Worm (Caenorhabditis elegans) whole organism, L4 larva: Measurements from ENCODE around the gene F58A4.2.

Source experiments
- D1046.2 ChIP-seq: fragments of 200-800 bp; sonication (Bioruptor generic); IDR thresholded peaks from 2 replicates; pipeline ENCODE4 v1.3.6; 2022; ENCODE audit warnings: missing genetic modification characterization, missing compliant biosample characterization
- F10B5.3 ChIP-seq: sonication (generic microtip); optimal IDR thresholded peaks from 2 replicates; lab custom pipeline; 2016; ENCODE audit warnings: mild to moderate bottlenecking, missing genetic modification characterization, missing compliant biosample characterization
- R02D3.7 ChIP-seq: fragments of 150-350 bp; sonication (generic microtip); optimal IDR thresholded peaks from 3 replicates; lab custom pipeline; 2014; ENCODE audit warnings: missing biosample characterization, missing genetic modification characterization
- T26A8.4 ChIP-seq: fragments of 200-800 bp; sonication (Bioruptor generic); IDR thresholded peaks from 2 replicates; pipeline ENCODE4 v1.3.6; 2022; ENCODE audit warnings: missing genetic modification characterization, missing compliant biosample characterization
- Y5F2A.4 ChIP-seq: fragments of 200-800 bp; sonication (Bioruptor generic); optimal IDR thresholded peaks from 2 replicates; lab custom pipeline; 2018; ENCODE audit warnings: mild to moderate bottlenecking, missing genetic modification characterization, missing compliant biosample characterization
- Y75B8A.6 ChIP-seq: fragments of 200-800 bp; sonication (Bioruptor generic); IDR thresholded peaks from 2 replicates; pipeline ENCODE4 v1.3.6; 2022; ENCODE audit warnings: missing genetic modification reagents, missing genetic modification characterization, missing compliant biosample characterization
- arid-1 ChIP-seq: fragments of 200-800 bp; sonication (Bioruptor generic); conservative IDR thresholded peaks from 2 replicates; pipeline ENCODE4 v1.3.6; 2022; ENCODE audit warnings: missing genetic modification reagents, missing genetic modification characterization, missing compliant biosample characterization
- attf-4 ChIP-seq: sonication (generic microtip); optimal IDR thresholded peaks from 3 replicates; lab custom pipeline; 2017; ENCODE audit warnings: missing biosample characterization, missing genetic modification characterization
- ceh-82 ChIP-seq: sonication (generic microtip); optimal IDR thresholded peaks from 2 replicates; lab custom pipeline; 2017; ENCODE audit warnings: missing biosample characterization, missing genetic modification characterization
- ctbp-1 ChIP-seq: fragments of 200-800 bp; sonication (Bioruptor generic); IDR thresholded peaks from 2 replicates; pipeline ENCODE4 v1.3.6; 2022; ENCODE audit warnings: missing genetic modification reagents, missing genetic modification characterization, missing compliant biosample characterization
- daf-16 ChIP-seq, 3 experiments: sonication (generic microtip); optimal IDR thresholded peaks; 2 replicates each; lab custom pipeline; 2016 to 2017; ENCODE audit warnings: missing genetic modification characterization in 3 of 3, missing genetic modification reagents in 3 of 3, mild to moderate bottlenecking in 2 of 3, missing compliant biosample characterization in 2 of 3, missing biosample characterization in 1 of 3, moderate library complexity in 1 of 3
- dmd-8 ChIP-seq: fragments of 200-800 bp; sonication (Bioruptor generic); IDR thresholded peaks from 2 replicates; pipeline ENCODE4 v1.3.6; 2022; ENCODE audit warnings: missing genetic modification characterization, missing compliant biosample characterization
- dmd-9 ChIP-seq: fragments of 200-800 bp; sonication (Bioruptor generic); IDR thresholded peaks from 2 replicates; pipeline ENCODE4 v1.3.6; 2022; ENCODE audit warnings: missing genetic modification reagents, missing genetic modification characterization, missing compliant biosample characterization
- dpl-1 ChIP-seq: fragments of 150-350 bp; optimal IDR thresholded peaks from 2 replicates; lab custom pipeline; 2014; ENCODE audit warnings: missing biosample characterization, missing genetic modification reagents, missing genetic modification characterization
- duxl-1 ChIP-seq: sonication (generic microtip); optimal IDR thresholded peaks from 2 replicates; lab custom pipeline; 2016; ENCODE audit warnings: mild to moderate bottlenecking, missing genetic modification characterization, moderate library complexity, missing compliant biosample characterization; ENCODE audit not compliant: poor library complexity
- egl-43 ChIP-seq: fragments of 200-800 bp; sonication (Bioruptor generic); IDR thresholded peaks from 2 replicates; pipeline ENCODE4 v1.3.6; 2022; ENCODE audit warnings: missing genetic modification reagents, missing genetic modification characterization, missing compliant biosample characterization
- hlh-30 ChIP-seq: sonication (generic microtip); optimal IDR thresholded peaks from 2 replicates; lab custom pipeline; 2017; ENCODE audit warnings: antibody characterized with exemption, mild to moderate bottlenecking, missing genetic modification characterization, missing compliant biosample characterization; ENCODE audit not compliant: insufficient read depth
- lin-38 ChIP-seq: fragments of 200-800 bp; sonication (Bioruptor generic); IDR thresholded peaks from 2 replicates; pipeline ENCODE4 v1.3.6; 2022; ENCODE audit warnings: missing genetic modification reagents, missing genetic modification characterization, missing compliant biosample characterization
- lin-39 ChIP-seq: fragments of 150-350 bp; optimal IDR thresholded peaks from 2 replicates; lab custom pipeline; 2014; ENCODE audit warnings: missing biosample characterization, missing genetic modification reagents, missing genetic modification characterization
- lir-3 ChIP-seq: sonication (generic microtip); optimal IDR thresholded peaks from 2 replicates; lab custom pipeline; 2016; ENCODE audit warnings: mild to moderate bottlenecking, missing genetic modification characterization, missing compliant biosample characterization
- lsy-2 ChIP-seq, 2 experiments: fragments of 150-350 bp in 1 of 2; sonication (generic microtip) in 1 of 2; optimal IDR thresholded peaks; 2 replicates each; lab custom pipeline; 2014 to 2017; ENCODE audit warnings: missing biosample characterization in 2 of 2, missing genetic modification characterization in 2 of 2
- mes-2 ChIP-seq: sonication (generic microtip); optimal IDR thresholded peaks from 2 replicates; lab custom pipeline; 2016; ENCODE audit warnings: missing genotype, mild to moderate bottlenecking, missing genetic modification characterization, missing compliant biosample characterization; ENCODE audit not compliant: poor library complexity, severe bottlenecking
- nhr-10 ChIP-seq: fragments of 150-350 bp; optimal IDR thresholded peaks from 2 replicates; lab custom pipeline; 2014; ENCODE audit warnings: missing biosample characterization, missing genetic modification characterization
- nhr-237 ChIP-seq: sonication (generic microtip); optimal IDR thresholded peaks from 2 replicates; lab custom pipeline; 2017; ENCODE audit warnings: missing biosample characterization, missing genetic modification characterization
- nhr-28 ChIP-seq: fragments of 150-350 bp; optimal IDR thresholded peaks from 2 replicates; lab custom pipeline; 2014; ENCODE audit warnings: missing biosample characterization, missing genetic modification characterization
- nhr-41 ChIP-seq: fragments of 200-800 bp; sonication (Bioruptor generic); IDR thresholded peaks from 2 replicates; pipeline ENCODE4 v1.3.6; 2022; ENCODE audit warnings: missing genetic modification reagents, missing genetic modification characterization, missing compliant biosample characterization
- nhr-48 ChIP-seq: sonication (generic microtip); optimal IDR thresholded peaks from 2 replicates; lab custom pipeline; 2016; ENCODE audit warnings: mild to moderate bottlenecking, missing genetic modification characterization, missing compliant biosample characterization
- pha-4 ChIP-seq, 2 experiments: fragments of 150-350 bp in 1 of 2; fragments of 200-800 bp in 1 of 2; sonication (Bioruptor generic) in 1 of 2; IDR thresholded peaks in 1 of 2; optimal IDR thresholded peaks in 1 of 2; 2 replicates each; pipeline versions ENCODE4 v1.3.6 to Lab custom; 2014 to 2022; ENCODE audit warnings: missing genetic modification characterization in 2 of 2, missing genetic modification reagents in 2 of 2, missing biosample characterization in 1 of 2, missing compliant biosample characterization in 1 of 2
- snpc-4 ChIP-seq: fragments of 150-350 bp; optimal IDR thresholded peaks from 2 replicates; lab custom pipeline; 2014; ENCODE audit warnings: missing biosample characterization, missing genetic modification characterization
- spr-1 ChIP-seq: sonication (generic microtip); optimal IDR thresholded peaks from 2 replicates; lab custom pipeline; 2016; ENCODE audit warnings: mild to moderate bottlenecking, missing genetic modification characterization, missing compliant biosample characterization
- unc-62 ChIP-seq, 3 experiments: fragments of 150-350 bp in 1 of 3; sonication (generic microtip); optimal IDR thresholded peaks in 2 of 3; peaks in 1 of 3; 1 replicate in 1 of 3; 2 replicates in 2 of 3; lab custom pipeline; 2014 to 2017; ENCODE audit warnings: missing biosample characterization in 3 of 3, missing genetic modification characterization in 3 of 3, missing genetic modification reagents in 3 of 3, missing genotype in 1 of 3
- vab-7 ChIP-seq: fragments of 200-800 bp; sonication (Bioruptor generic); IDR thresholded peaks from 2 replicates; pipeline ENCODE4 v1.3.6; 2022; ENCODE audit warnings: missing genetic modification reagents, missing genetic modification characterization, missing compliant biosample characterization
- zag-1 ChIP-seq: fragments of 150-350 bp; optimal IDR thresholded peaks from 2 replicates; lab custom pipeline; 2014; ENCODE audit warnings: missing biosample characterization, missing genetic modification characterization
- zfp-3 ChIP-seq: fragments of 200-800 bp; sonication (Bioruptor generic); conservative IDR thresholded peaks from 2 replicates; pipeline ENCODE4 v1.3.6; 2022; ENCODE audit warnings: missing genetic modification reagents, missing genetic modification characterization, missing compliant biosample characterization
- zip-11 ChIP-seq: fragments of 200-800 bp; sonication (Bioruptor generic); IDR thresholded peaks from 2 replicates; pipeline ENCODE4 v1.3.6; 2022; ENCODE audit warnings: missing genetic modification characterization, missing compliant biosample characterization
- zip-2 ChIP-seq: fragments of 150-350 bp; optimal IDR thresholded peaks from 2 replicates; lab custom pipeline; 2014; ENCODE audit warnings: missing biosample characterization, missing genetic modification characterization
- ztf-11 ChIP-seq: fragments of 150-350 bp; optimal IDR thresholded peaks from 2 replicates; lab custom pipeline; 2014; ENCODE audit warnings: missing biosample characterization, missing genetic modification characterization

The F58A4.2 gene

ce11 chrIII:9580039-9580891 is 20.3 kb downstream of the F58A4.2 start, which contains the start of gene ced-7:
ced-7 (minus strand) TSS chrIII:9580089.
- TF ChIP-seq hlh-30 (tag; lab: Kevin White, UChicago) (peak; percentile 87), unc-62 (GFP tag; optimal IDR thresholded peaks at IDR 0.05 in 1 of 2; lab: Kevin White, UChicago) (peak in 1 of 2 experiments; percentile 45), unc-62 (tag; optimal IDR thresholded peaks at IDR 0.05; lab: Kevin White, UChicago) (no peak), daf-16 (GFP tag; optimal IDR thresholded peaks at IDR 0.05; lab: Kevin White, UChicago) (no peak), daf-16 (tag; optimal IDR thresholded peaks at IDR 0.05; lab: Kevin White, UChicago) (peak; percentile 77), zip-2 (tag; lab: Kevin White, UChicago) (no peak), lsy-2 (tag; optimal IDR thresholded peaks at IDR 0.05; lab: Kevin White, UChicago) (peak in 1 of 2 experiments; percentile 28), lin-38 (GFP tag; lab: Robert Waterston, UW) (peak; percentile 49)

ce11 chrIII:9570869-9571268 is 29.7 kb downstream of the F58A4.2 start:
- TF ChIP-seq T26A8.4 (GFP tag; lab: Robert Waterston, UW) = peak; percentile 21; the same call in 1 of the 2 replicates
- TF ChIP-seq lin-38 (GFP tag; lab: Robert Waterston, UW) = peak; percentile 42; the same call in 1 of the 2 replicates
- TF ChIP-seq daf-16 (GFP tag; optimal IDR thresholded peaks at IDR 0.05; lab: Kevin White, UChicago) = no peak
- TF ChIP-seq daf-16 (tag; optimal IDR thresholded peaks at IDR 0.05; lab: Kevin White, UChicago) = no peak
- peak in 1 of 2 experiments; percentile 54 for TF ChIP-seq lsy-2 (tag; optimal IDR thresholded peaks at IDR 0.05; lab: Kevin White, UChicago)
- peak; percentile 13 for TF ChIP-seq mes-2
- peak; percentile 85 for TF ChIP-seq dpl-1 (GFP tag; lab: Kevin White, UChicago)

ce11 chrIII:9568451-9568850 is 32.1 kb downstream of the F58A4.2 start, which contains the start of gene C48B4.13:
C48B4.13 (plus strand) TSS chrIII:9568751.
- TF ChIP-seq D1046.2 (GFP tag; lab: Robert Waterston, UW) (no peak), dmd-9 (GFP tag; lab: Robert Waterston, UW) (no peak), spr-1 (tag; lab: Kevin White, UChicago) (no peak)

ce11 chrIII:9565973-9566372 is 34.6 kb downstream of the F58A4.2 start, which contains the start of gene C48B4.11:
C48B4.11 (minus strand) TSS chrIII:9566115.
- TF ChIP-seq ztf-11 (tag; lab: Kevin White, UChicago) (no peak), nhr-41 (GFP tag; lab: Robert Waterston, UW) (no peak), lin-39 (tag; lab: Kevin White, UChicago) (no peak), ceh-82 (tag; lab: Kevin White, UChicago) (no peak), zfp-3 (GFP tag; lab: Robert Waterston, UW) (no peak), duxl-1 (tag; lab: Kevin White, UChicago) (no peak), dmd-8 (no peak), Y5F2A.4 (GFP tag; lab: Kevin White, UChicago) (no peak), nhr-10 (tag; lab: Kevin White, UChicago) (no peak), egl-43 (GFP tag; lab: Robert Waterston, UW) (no peak)

ce11 chrIII:9564410-9564809 is 36.1 kb downstream of the F58A4.2 start, which contains the start of gene C48B4.10:
C48B4.10 (minus strand) TSS chrIII:9564510.
- TF ChIP-seq nhr-48 (no peak), F10B5.3 (tag; lab: Kevin White, UChicago) (no peak), attf-4 (tag; lab: Kevin White, UChicago) (no peak), zag-1 (no peak), lin-39 (tag; lab: Kevin White, UChicago) (no peak), zip-11 (GFP tag; lab: Robert Waterston, UW) (no peak), R02D3.7 (no peak), lir-3 (tag; lab: Kevin White, UChicago) (no peak), nhr-237 (no peak), ctbp-1 (GFP tag; lab: Robert Waterston, UW) (no peak), arid-1 (no peak), ceh-82 (tag; lab: Kevin White, UChicago) (no peak), nhr-28 (tag; lab: Kevin White, UChicago) (no peak), vab-7 (GFP tag; lab: Robert Waterston, UW) (no peak), snpc-4 (tag; lab: Kevin White, UChicago) (no peak), pha-4 (GFP tag; IDR thresholded peaks at IDR 0.05; lab: Robert Waterston, UW) (no peak), pha-4 (tag; optimal IDR thresholded peaks at IDR 0.05; lab: Kevin White, UChicago) (no peak), Y75B8A.6 (GFP tag; lab: Robert Waterston, UW) (no peak)
- TF ChIP-seq, all 104 proteins: peak for 0
